Fruit fly (Drosophila melanogaster) whole organism, embryonic: ENCODE data around the gene CG34268.

Experiments used
- CG10366 ChIP-seq: fragments of 200-800 bp; sonication (Bioruptor generic); IDR thresholded peaks from 2 replicates; pipeline ENCODE4 v1.3.6; 2022; ENCODE audit warnings: missing biosample characterization, missing genetic modification characterization
- CG12155 ChIP-seq: fragments of 200-800 bp; sonication (Bioruptor generic); optimal IDR thresholded peaks from 3 replicates; lab custom pipeline; 2016; ENCODE audit warnings: missing biosample characterization, missing genetic modification characterization
- CG31365 ChIP-seq: fragments of 200-800 bp; sonication (Bioruptor generic); optimal IDR thresholded peaks from 2 replicates; lab custom pipeline; 2018; ENCODE audit warnings: missing biosample characterization, mild to moderate bottlenecking, missing genetic modification characterization
- CG3407 ChIP-seq: fragments of 200-800 bp; sonication (Bioruptor generic); optimal IDR thresholded peaks from 2 replicates; lab custom pipeline; 2018; ENCODE audit warnings: missing biosample characterization, mild to moderate bottlenecking, missing genetic modification characterization
- CG9609 ChIP-seq: fragments of 200-800 bp; sonication (Bioruptor generic); optimal IDR thresholded peaks from 3 replicates; lab custom pipeline; 2016; ENCODE audit warnings: missing biosample characterization, missing genetic modification characterization
- Jarid2 ChIP-seq: fragments of 200-800 bp; sonication (Bioruptor generic); optimal IDR thresholded peaks from 3 replicates; lab custom pipeline; 2017; ENCODE audit warnings: mild to moderate bottlenecking, missing biosample characterization, missing genetic modification reagents, missing genetic modification characterization
- dmrt11E ChIP-seq: fragments of 200-800 bp; sonication (Bioruptor generic); optimal IDR thresholded peaks from 3 replicates; lab custom pipeline; 2018; ENCODE audit warnings: missing biosample characterization, mild to moderate bottlenecking, missing genetic modification characterization, moderate library complexity
- gcm ChIP-seq: fragments of 200-800 bp; sonication (Bioruptor generic); optimal IDR thresholded peaks from 2 replicates; lab custom pipeline; 2019; ENCODE audit warnings: missing biosample characterization, mild to moderate bottlenecking, missing genetic modification characterization, moderate library complexity
- gfzf ChIP-seq: fragments of 200-800 bp; sonication (Bioruptor generic); optimal IDR thresholded peaks from 2 replicates; lab custom pipeline; 2016; ENCODE audit warnings: missing biosample characterization, mild to moderate bottlenecking, missing genetic modification characterization, moderate library complexity
- org-1 ChIP-seq: fragments of 200-800 bp; sonication (Bioruptor generic); optimal IDR thresholded peaks from 2 replicates; lab custom pipeline; 2017; ENCODE audit warnings: missing biosample characterization, missing genetic modification characterization
- psq ChIP-seq: fragments of 200-800 bp; sonication (Bioruptor generic); optimal IDR thresholded peaks from 2 replicates; lab custom pipeline; 2017; ENCODE audit warnings: missing biosample characterization, missing genetic modification characterization
- vnd ChIP-seq: fragments of 200-800 bp; sonication (Bioruptor generic); IDR thresholded peaks from 3 replicates; pipeline ENCODE4 v1.3.6; 2022; ENCODE audit warnings: missing biosample characterization, missing genetic modification characterization; ENCODE audit not compliant: partially characterized antibody

DNA sequence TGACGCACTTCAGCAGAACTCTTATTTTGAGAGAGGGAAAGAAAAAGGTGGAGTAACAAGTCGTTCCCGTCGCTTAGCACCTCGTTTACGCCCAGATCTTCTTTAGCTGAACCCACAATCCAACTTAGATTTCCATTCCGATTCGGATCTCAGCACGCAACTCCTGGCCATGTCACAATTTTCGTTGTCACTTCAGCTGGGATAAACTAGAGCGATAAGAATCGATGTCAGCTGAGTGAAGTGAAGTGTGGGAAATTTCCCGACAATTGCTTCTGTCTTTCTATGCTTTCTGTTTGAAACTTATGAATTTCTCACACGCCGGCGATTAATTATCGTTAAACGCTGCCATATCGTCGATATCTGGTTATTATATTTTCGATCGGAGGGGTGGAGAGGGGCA lies 44.4 kb upstream of the CG34268 start:
- TF ChIP-seq dmrt11E, result no peak
- no peak for TF ChIP-seq gcm (GFP tag; lab: Kevin White, UChicago)
- no peak for TF ChIP-seq vnd (GFP tag; lab: Robert Waterston, UW)
- TF ChIP-seq org-1 (GFP tag; lab: Kevin White, UChicago), result no peak
- TF ChIP-seq CG9609, result no peak
- no peak for TF ChIP-seq CG10366
- no peak for TF ChIP-seq CG31365 (tag; lab: Kevin White, UChicago)
- no peak for TF ChIP-seq CG3407 (GFP tag; lab: Kevin White, UChicago)
- no peak for TF ChIP-seq Jarid2 (GFP tag; lab: Kevin White, UChicago)
- TF ChIP-seq CG12155 (GFP tag; lab: Kevin White, UChicago), result no peak
- TF ChIP-seq gfzf (GFP tag; lab: Kevin White, UChicago), result no peak
- no peak for TF ChIP-seq psq
